Worm (Caenorhabditis elegans) whole organism, L2 larva: ENCODE results near the gene T05A1.5.

Experiments
- C34F6.9 ChIP-seq: fragments of 150-350 bp; optimal IDR thresholded peaks from 2 replicates; lab custom pipeline; 2014; ENCODE audit warnings: missing biosample characterization, missing genetic modification characterization
- F13H6.1 ChIP-seq: sonication (generic microtip); optimal IDR thresholded peaks from 2 replicates; lab custom pipeline; 2016; ENCODE audit warnings: missing genetic modification characterization, missing compliant biosample characterization
- R02D3.7 ChIP-seq: fragments of 150-350 bp; optimal IDR thresholded peaks from 2 replicates; lab custom pipeline; 2014; ENCODE audit warnings: missing biosample characterization, missing genetic modification characterization
- Y55F3AM.14 ChIP-seq: fragments of 200-800 bp; sonication (Bioruptor generic); optimal IDR thresholded peaks from 2 replicates; lab custom pipeline; 2018; ENCODE audit warnings: mild to moderate bottlenecking, missing genetic modification characterization, missing compliant biosample characterization
- ZK546.5 ChIP-seq: sonication (generic microtip); optimal IDR thresholded peaks from 2 replicates; lab custom pipeline; 2017; ENCODE audit warnings: missing biosample characterization, missing genetic modification characterization
- aly-2 ChIP-seq: fragments of 150-350 bp; optimal IDR thresholded peaks from 2 replicates; lab custom pipeline; 2014; ENCODE audit warnings: missing biosample characterization, missing genetic modification characterization
- ama-1 ChIP-seq: fragments of 150-350 bp; optimal IDR thresholded peaks from 2 replicates; lab custom pipeline; 2018; ENCODE audit warnings: inconsistent platforms
- blmp-1 ChIP-seq: sonication (generic microtip); optimal IDR thresholded peaks from 2 replicates; lab custom pipeline; 2017; ENCODE audit warnings: missing genetic modification characterization, mild to moderate bottlenecking, missing compliant biosample characterization, antibody characterized with exemption, moderate library complexity; ENCODE audit not compliant: insufficient read depth
- ceh-16 ChIP-seq: fragments of 150-350 bp; optimal IDR thresholded peaks from 2 replicates; lab custom pipeline; 2014; ENCODE audit warnings: missing biosample characterization, missing genetic modification characterization
- ceh-82 ChIP-seq: fragments of 150-350 bp; optimal IDR thresholded peaks from 2 replicates; lab custom pipeline; 2014; ENCODE audit warnings: missing biosample characterization, missing genetic modification characterization
- crh-2 ChIP-seq: sonication (generic microtip); optimal IDR thresholded peaks from 2 replicates; lab custom pipeline; 2017; ENCODE audit warnings: missing biosample characterization, missing genetic modification characterization
- dmd-4 ChIP-seq: sonication (generic microtip); optimal IDR thresholded peaks from 2 replicates; lab custom pipeline; 2017; ENCODE audit warnings: missing biosample characterization, missing genetic modification characterization
- egl-27 ChIP-seq: sonication (generic microtip); optimal IDR thresholded peaks from 3 replicates; lab custom pipeline; 2017; ENCODE audit warnings: missing biosample characterization, missing genetic modification reagents, missing genetic modification characterization
- elt-3 ChIP-seq: sonication (generic microtip); optimal IDR thresholded peaks from 2 replicates; lab custom pipeline; 2017; ENCODE audit warnings: missing biosample characterization, missing genetic modification characterization
- fos-1 ChIP-seq: fragments of 150-350 bp; optimal IDR thresholded peaks from 2 replicates; lab custom pipeline; 2014; ENCODE audit warnings: missing biosample characterization, missing genetic modification characterization
- gmeb-1 ChIP-seq: fragments of 150-350 bp; optimal IDR thresholded peaks from 2 replicates; lab custom pipeline; 2014; ENCODE audit warnings: missing biosample characterization, missing genetic modification characterization
- lin-11 ChIP-seq: fragments of 150-350 bp; sonication (generic microtip); optimal IDR thresholded peaks from 2 replicates; lab custom pipeline; 2014; ENCODE audit warnings: missing biosample characterization, missing genetic modification characterization, inconsistent platforms, mixed read lengths
- lin-39 ChIP-seq: fragments of 150-350 bp; optimal IDR thresholded peaks from 2 replicates; lab custom pipeline; 2014; ENCODE audit warnings: missing biosample characterization, missing genetic modification reagents, missing genetic modification characterization
- lsy-2 ChIP-seq, 2 experiments: fragments of 150-350 bp in 1 of 2; sonication (generic microtip) in 1 of 2; optimal IDR thresholded peaks; 2 replicates each; lab custom pipeline; 2014 to 2017; ENCODE audit warnings: missing biosample characterization in 2 of 2, missing genetic modification characterization in 2 of 2
- mab-5 ChIP-seq: fragments of 150-350 bp; optimal IDR thresholded peaks from 2 replicates; lab custom pipeline; 2014; ENCODE audit warnings: missing biosample characterization, missing genetic modification characterization
- mbf-1 ChIP-seq: sonication (generic microtip); optimal IDR thresholded peaks from 2 replicates; lab custom pipeline; 2017; ENCODE audit warnings: missing biosample characterization, missing genetic modification characterization
- mdl-1 ChIP-seq, 2 experiments: fragments of 150-350 bp in 1 of 2; sonication (generic microtip) in 1 of 2; optimal IDR thresholded peaks; 2 replicates each; lab custom pipeline; 2017; ENCODE audit warnings: missing biosample characterization in 2 of 2, missing genetic modification characterization in 2 of 2
- nhr-10 ChIP-seq: sonication (generic microtip); optimal IDR thresholded peaks from 2 replicates; lab custom pipeline; 2017; ENCODE audit warnings: missing biosample characterization, missing genetic modification characterization
- nhr-11 ChIP-seq: fragments of 150-350 bp; optimal IDR thresholded peaks from 2 replicates; lab custom pipeline; 2014; ENCODE audit warnings: missing biosample characterization, missing genetic modification characterization
- nhr-12 ChIP-seq: fragments of 150-350 bp; optimal IDR thresholded peaks from 2 replicates; lab custom pipeline; 2014; ENCODE audit warnings: missing biosample characterization, missing genetic modification characterization
- nhr-129 ChIP-seq: fragments of 150-350 bp; optimal IDR thresholded peaks from 2 replicates; lab custom pipeline; 2014; ENCODE audit warnings: missing biosample characterization, missing genetic modification characterization
- nhr-21 ChIP-seq: fragments of 150-350 bp; optimal IDR thresholded peaks from 2 replicates; lab custom pipeline; 2014; ENCODE audit warnings: missing biosample characterization, missing genetic modification characterization
- nhr-23 ChIP-seq: fragments of 150-350 bp; optimal IDR thresholded peaks from 2 replicates; lab custom pipeline; 2014; ENCODE audit warnings: missing biosample characterization, missing genetic modification reagents, missing genetic modification characterization
- nhr-237 ChIP-seq: fragments of 150-350 bp; optimal IDR thresholded peaks from 2 replicates; lab custom pipeline; 2014; ENCODE audit warnings: missing biosample characterization, missing genetic modification characterization
- nhr-25 ChIP-seq: fragments of 150-350 bp; sonication (generic microtip); optimal IDR thresholded peaks from 3 replicates; lab custom pipeline; 2014; ENCODE audit warnings: missing biosample characterization, missing genetic modification characterization
- nhr-6 ChIP-seq: fragments of 150-350 bp; optimal IDR thresholded peaks from 2 replicates; lab custom pipeline; 2014; ENCODE audit warnings: missing biosample characterization, missing genetic modification characterization
- nhr-77 ChIP-seq: fragments of 150-350 bp; optimal IDR thresholded peaks from 2 replicates; lab custom pipeline; 2014; ENCODE audit warnings: missing biosample characterization, missing genetic modification characterization
- peb-1 ChIP-seq: fragments of 150-350 bp; optimal IDR thresholded peaks from 2 replicates; lab custom pipeline; 2014; ENCODE audit warnings: missing biosample characterization, missing genetic modification characterization
- sem-4 ChIP-seq: fragments of 150-350 bp; optimal IDR thresholded peaks from 2 replicates; lab custom pipeline; 2014; ENCODE audit warnings: missing biosample characterization, missing genetic modification reagents, missing genetic modification characterization
- sma-3 ChIP-seq: sonication (generic microtip); optimal IDR thresholded peaks from 2 replicates; lab custom pipeline; 2016; ENCODE audit warnings: missing genetic modification reagents, missing genetic modification characterization, missing compliant biosample characterization
- sma-9 ChIP-seq, 2 experiments: fragments of 150-350 bp in 1 of 2; sonication (generic microtip) in 1 of 2; optimal IDR thresholded peaks; 2 replicates each; lab custom pipeline; 2014 to 2016; ENCODE audit warnings: missing genetic modification characterization in 2 of 2, mild to moderate bottlenecking in 1 of 2, missing biosample characterization in 1 of 2, missing compliant biosample characterization in 1 of 2, missing genetic modification reagents in 1 of 2, moderate library complexity in 1 of 2
- snpc-4 ChIP-seq: fragments of 150-350 bp; optimal IDR thresholded peaks from 2 replicates; lab custom pipeline; 2014; ENCODE audit warnings: missing biosample characterization, missing genetic modification characterization
- unc-39 ChIP-seq: fragments of 150-350 bp; optimal IDR thresholded peaks from 2 replicates; lab custom pipeline; 2014; ENCODE audit warnings: missing biosample characterization, missing genetic modification characterization
- zag-1 ChIP-seq: fragments of 150-350 bp; optimal IDR thresholded peaks from 2 replicates; lab custom pipeline; 2014; ENCODE audit warnings: missing biosample characterization, missing genetic modification characterization
- ztf-11 ChIP-seq: sonication (generic microtip); optimal IDR thresholded peaks from 2 replicates; lab custom pipeline; 2017; ENCODE audit warnings: missing biosample characterization, missing genetic modification characterization
- ztf-4 ChIP-seq: fragments of 150-350 bp; optimal IDR thresholded peaks from 2 replicates; lab custom pipeline; 2014; ENCODE audit warnings: missing biosample characterization, missing genetic modification characterization

The T05A1.5 gene

DNA sequence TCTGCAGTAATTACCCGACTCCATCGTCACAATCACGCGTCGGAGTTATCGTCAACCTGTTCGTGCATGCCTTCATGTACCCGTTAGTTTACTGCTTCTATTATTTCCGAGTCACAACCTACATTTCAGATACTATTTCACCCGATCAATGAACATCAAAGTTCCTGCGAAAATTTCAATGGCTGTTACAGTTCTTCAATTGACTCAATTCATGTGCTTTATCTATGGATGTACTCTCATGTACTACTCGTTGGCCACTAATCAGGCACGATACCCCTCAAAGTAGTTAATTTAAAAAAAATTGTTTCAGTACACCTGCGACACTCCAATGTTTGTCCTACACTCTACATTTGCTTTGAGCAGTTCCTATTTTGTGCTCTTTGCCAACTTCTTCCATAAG, 15.3 kb upstream of the T05A1.5 start:
- TF ChIP-seq nhr-77 (tag; lab: Kevin White, UChicago) (no peak), peb-1 (tag; lab: Kevin White, UChicago) (no peak), sma-3 (GFP tag; lab: Kevin White, UChicago) (no peak), gmeb-1 (tag; lab: Kevin White, UChicago) (no peak), mab-5 (tag; lab: Kevin White, UChicago) (no peak), nhr-237 (tag; lab: Kevin White, UChicago) (no peak), nhr-12 (tag; lab: Kevin White, UChicago) (no peak), nhr-25 (tag; lab: Kevin White, UChicago) (no peak), R02D3.7 (tag; lab: Kevin White, UChicago) (no peak), C34F6.9 (tag; lab: Kevin White, UChicago) (no peak), lin-11 (no peak), elt-3 (tag; lab: Kevin White, UChicago) (no peak), snpc-4 (no peak), nhr-6 (tag; lab: Kevin White, UChicago) (no peak)

DNA sequence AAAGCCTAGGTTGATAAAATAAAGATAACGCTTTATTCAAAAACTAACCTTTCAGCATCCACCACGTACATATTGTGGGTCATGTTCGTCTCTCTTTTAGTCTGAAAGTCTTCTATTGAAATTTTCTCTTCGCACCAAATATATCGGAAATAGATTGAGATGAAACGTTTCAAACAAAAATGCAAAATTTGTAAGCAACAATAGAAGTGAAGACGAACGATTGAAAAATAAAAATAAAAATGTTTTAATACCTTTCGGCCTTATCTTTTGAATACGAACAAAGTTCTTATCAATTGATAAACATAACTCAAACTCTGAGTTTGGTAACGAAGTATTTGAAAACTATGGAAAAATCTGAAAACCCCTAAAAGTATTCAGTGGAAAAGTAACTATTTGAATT, 13.0 kb upstream of the T05A1.5 start, which contains the start of gene F56H11.2:
F56H11.2 (minus strand) TSS at position 101 of the 400 bp plus-strand sequence.
- TF ChIP-seq ceh-16 (tag; lab: Kevin White, UChicago): no peak
- no peak for TF ChIP-seq unc-39
- TF ChIP-seq lin-39 (tag; lab: Kevin White, UChicago): no peak
- TF ChIP-seq C34F6.9 (tag; lab: Kevin White, UChicago): no peak
- no peak for TF ChIP-seq F13H6.1 (tag; lab: Kevin White, UChicago)
- TF ChIP-seq ztf-4 (tag; lab: Kevin White, UChicago): no peak
- no peak for TF ChIP-seq ceh-82 (tag; lab: Kevin White, UChicago)
- TF ChIP-seq sma-9 (GFP tag; optimal IDR thresholded peaks at IDR 0.05; lab: Kevin White, UChicago): no peak
- TF ChIP-seq sma-9 (tag; optimal IDR thresholded peaks at IDR 0.05; lab: Kevin White, UChicago): no peak
- TF ChIP-seq nhr-23 (tag; lab: Kevin White, UChicago): no peak
- no peak for TF ChIP-seq nhr-12 (tag; lab: Kevin White, UChicago)
- TF ChIP-seq ama-1: no peak
- TF ChIP-seq blmp-1: no peak
- no peak for TF ChIP-seq nhr-21 (tag; lab: Kevin White, UChicago)
- TF ChIP-seq mdl-1 (tag; optimal IDR thresholded peaks at IDR 0.05; lab: Kevin White, UChicago): no peak
- TF ChIP-seq sma-3 (GFP tag; lab: Kevin White, UChicago): no peak
- TF ChIP-seq, all 48 proteins: peak for 0

DNA sequence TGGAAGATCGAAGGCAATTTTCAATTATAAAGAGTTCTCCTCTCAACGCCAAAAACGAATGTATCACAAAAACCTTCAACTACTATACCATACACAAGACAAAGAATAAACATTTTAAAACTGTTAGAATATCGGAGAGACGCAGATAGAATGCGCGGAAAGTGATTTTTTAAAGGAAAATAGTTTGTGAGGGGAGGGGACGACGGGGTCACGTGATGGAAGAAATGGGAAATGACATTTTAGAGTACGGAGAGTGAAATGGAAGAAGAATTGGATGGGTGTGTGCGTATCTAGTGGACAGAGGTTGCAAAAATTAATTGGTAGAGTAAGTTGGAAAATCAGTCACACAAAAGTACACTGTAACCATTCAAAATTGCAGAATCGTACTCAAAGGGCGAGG, 11.7 kb upstream of the T05A1.5 start:
- TF ChIP-seq F13H6.1 (tag; lab: Kevin White, UChicago): peak; percentile 9
- peak; percentile 63 for TF ChIP-seq nhr-129 (tag; lab: Kevin White, UChicago)
- no peak for TF ChIP-seq ztf-4 (tag; lab: Kevin White, UChicago)
- TF ChIP-seq sma-3 (GFP tag; lab: Kevin White, UChicago): peak; percentile 79
- TF ChIP-seq sma-9 (GFP tag; optimal IDR thresholded peaks at IDR 0.05; lab: Kevin White, UChicago): peak; percentile 61
- no peak for TF ChIP-seq sma-9 (tag; optimal IDR thresholded peaks at IDR 0.05; lab: Kevin White, UChicago)
- peak; percentile 27 for TF ChIP-seq egl-27 (tag; lab: Kevin White, UChicago)
- no peak for TF ChIP-seq ZK546.5
- TF ChIP-seq ama-1: no peak
- no peak for TF ChIP-seq zag-1 (tag; lab: Kevin White, UChicago)
- peak in 1 of 2 experiments; percentile 34 for TF ChIP-seq lsy-2 (tag; optimal IDR thresholded peaks at IDR 0.05; lab: Kevin White, UChicago)
- peak; percentile 9 for TF ChIP-seq fos-1 (tag; lab: Kevin White, UChicago)
- peak; percentile 89 for TF ChIP-seq nhr-25 (tag; lab: Kevin White, UChicago)
- TF ChIP-seq nhr-12 (tag; lab: Kevin White, UChicago): no peak
- no peak for TF ChIP-seq ztf-11 (tag; lab: Kevin White, UChicago)
- TF ChIP-seq Y55F3AM.14 (GFP tag; lab: Kevin White, UChicago): no peak
- peak; percentile 38 for TF ChIP-seq crh-2 (tag; lab: Kevin White, UChicago)
- TF ChIP-seq ceh-16 (tag; lab: Kevin White, UChicago): peak; percentile 72
- TF ChIP-seq aly-2 (tag; lab: Kevin White, UChicago): no peak
- no peak for TF ChIP-seq nhr-11
- TF ChIP-seq gmeb-1 (tag; lab: Kevin White, UChicago): peak; percentile 50
- TF ChIP-seq lin-11: no peak
- no peak for TF ChIP-seq elt-3 (tag; lab: Kevin White, UChicago)
- TF ChIP-seq lin-39 (tag; lab: Kevin White, UChicago): no peak
- peak; percentile 20 for TF ChIP-seq C34F6.9 (tag; lab: Kevin White, UChicago)
- TF ChIP-seq blmp-1: peak; percentile 67
- no peak for TF ChIP-seq sem-4 (tag; lab: Kevin White, UChicago)
- no peak for TF ChIP-seq dmd-4
- peak; percentile 41 for TF ChIP-seq nhr-21 (tag; lab: Kevin White, UChicago)
- TF ChIP-seq nhr-10 (tag; lab: Kevin White, UChicago): no peak
- TF ChIP-seq mbf-1: no peak
- TF ChIP-seq, all 48 proteins: peak for 14
